Worm (Caenorhabditis elegans) whole organism, L2 larva: ENCODE measurements around the gene nas-19.

Experiments
- C34F6.9 ChIP-seq: fragments of 150-350 bp; optimal IDR thresholded peaks from 2 replicates; lab custom pipeline; 2014; ENCODE audit warnings: missing biosample characterization, missing genetic modification characterization
- F13H6.1 ChIP-seq: sonication (generic microtip); optimal IDR thresholded peaks from 2 replicates; lab custom pipeline; 2016; ENCODE audit warnings: missing genetic modification characterization, missing compliant biosample characterization
- ZK546.5 ChIP-seq: sonication (generic microtip); optimal IDR thresholded peaks from 2 replicates; lab custom pipeline; 2017; ENCODE audit warnings: missing biosample characterization, missing genetic modification characterization
- alr-1 ChIP-seq: fragments of 150-350 bp; optimal IDR thresholded peaks from 2 replicates; lab custom pipeline; 2014; ENCODE audit warnings: missing biosample characterization, missing genetic modification characterization
- aly-2 ChIP-seq: fragments of 150-350 bp; optimal IDR thresholded peaks from 2 replicates; lab custom pipeline; 2014; ENCODE audit warnings: missing biosample characterization, missing genetic modification characterization
- crh-2 ChIP-seq: sonication (generic microtip); optimal IDR thresholded peaks from 2 replicates; lab custom pipeline; 2017; ENCODE audit warnings: missing biosample characterization, missing genetic modification characterization
- dmd-4 ChIP-seq: sonication (generic microtip); optimal IDR thresholded peaks from 2 replicates; lab custom pipeline; 2017; ENCODE audit warnings: missing biosample characterization, missing genetic modification characterization
- egl-27 ChIP-seq: sonication (generic microtip); optimal IDR thresholded peaks from 3 replicates; lab custom pipeline; 2017; ENCODE audit warnings: missing biosample characterization, missing genetic modification reagents, missing genetic modification characterization
- elt-1 ChIP-seq: fragments of 150-350 bp; optimal IDR thresholded peaks from 2 replicates; lab custom pipeline; 2014; ENCODE audit warnings: missing biosample characterization, missing genetic modification characterization
- fos-1 ChIP-seq: fragments of 150-350 bp; optimal IDR thresholded peaks from 2 replicates; lab custom pipeline; 2014; ENCODE audit warnings: missing biosample characterization, missing genetic modification characterization
- gmeb-1 ChIP-seq: fragments of 150-350 bp; optimal IDR thresholded peaks from 2 replicates; lab custom pipeline; 2014; ENCODE audit warnings: missing biosample characterization, missing genetic modification characterization
- lin-13 ChIP-seq: fragments of 150-350 bp; optimal IDR thresholded peaks from 2 replicates; lab custom pipeline; 2014; ENCODE audit warnings: missing biosample characterization, missing genetic modification reagents, missing genetic modification characterization
- lsy-2 ChIP-seq, 2 experiments: fragments of 150-350 bp in 1 of 2; sonication (generic microtip) in 1 of 2; optimal IDR thresholded peaks; 2 replicates each; lab custom pipeline; 2014 to 2017; ENCODE audit warnings: missing biosample characterization in 2 of 2, missing genetic modification characterization in 2 of 2
- mab-5 ChIP-seq: fragments of 150-350 bp; optimal IDR thresholded peaks from 2 replicates; lab custom pipeline; 2014; ENCODE audit warnings: missing biosample characterization, missing genetic modification characterization
- mbf-1 ChIP-seq: sonication (generic microtip); optimal IDR thresholded peaks from 2 replicates; lab custom pipeline; 2017; ENCODE audit warnings: missing biosample characterization, missing genetic modification characterization
- mdl-1 ChIP-seq, 2 experiments: fragments of 150-350 bp in 1 of 2; sonication (generic microtip) in 1 of 2; optimal IDR thresholded peaks; 2 replicates each; lab custom pipeline; 2017; ENCODE audit warnings: missing biosample characterization in 2 of 2, missing genetic modification characterization in 2 of 2
- nhr-11 ChIP-seq: fragments of 150-350 bp; optimal IDR thresholded peaks from 2 replicates; lab custom pipeline; 2014; ENCODE audit warnings: missing biosample characterization, missing genetic modification characterization
- nhr-12 ChIP-seq: fragments of 150-350 bp; optimal IDR thresholded peaks from 2 replicates; lab custom pipeline; 2014; ENCODE audit warnings: missing biosample characterization, missing genetic modification characterization
- nhr-21 ChIP-seq: fragments of 150-350 bp; optimal IDR thresholded peaks from 2 replicates; lab custom pipeline; 2014; ENCODE audit warnings: missing biosample characterization, missing genetic modification characterization
- nhr-23 ChIP-seq: fragments of 150-350 bp; optimal IDR thresholded peaks from 2 replicates; lab custom pipeline; 2014; ENCODE audit warnings: missing biosample characterization, missing genetic modification reagents, missing genetic modification characterization
- nhr-237 ChIP-seq: fragments of 150-350 bp; optimal IDR thresholded peaks from 2 replicates; lab custom pipeline; 2014; ENCODE audit warnings: missing biosample characterization, missing genetic modification characterization
- nhr-25 ChIP-seq: fragments of 150-350 bp; sonication (generic microtip); optimal IDR thresholded peaks from 3 replicates; lab custom pipeline; 2014; ENCODE audit warnings: missing biosample characterization, missing genetic modification characterization
- nhr-77 ChIP-seq: fragments of 150-350 bp; optimal IDR thresholded peaks from 2 replicates; lab custom pipeline; 2014; ENCODE audit warnings: missing biosample characterization, missing genetic modification characterization
- peb-1 ChIP-seq: fragments of 150-350 bp; optimal IDR thresholded peaks from 2 replicates; lab custom pipeline; 2014; ENCODE audit warnings: missing biosample characterization, missing genetic modification characterization
- sem-4 ChIP-seq: fragments of 150-350 bp; optimal IDR thresholded peaks from 2 replicates; lab custom pipeline; 2014; ENCODE audit warnings: missing biosample characterization, missing genetic modification reagents, missing genetic modification characterization
- skn-1 ChIP-seq: sonication (generic microtip); optimal IDR thresholded peaks from 2 replicates; lab custom pipeline; 2017; ENCODE audit warnings: missing biosample characterization, missing genetic modification characterization
- sma-3 ChIP-seq: sonication (generic microtip); optimal IDR thresholded peaks from 2 replicates; lab custom pipeline; 2016; ENCODE audit warnings: missing genetic modification reagents, missing genetic modification characterization, missing compliant biosample characterization
- sma-9 ChIP-seq, 2 experiments: fragments of 150-350 bp in 1 of 2; sonication (generic microtip) in 1 of 2; optimal IDR thresholded peaks; 2 replicates each; lab custom pipeline; 2014 to 2016; ENCODE audit warnings: missing genetic modification characterization in 2 of 2, mild to moderate bottlenecking in 1 of 2, missing biosample characterization in 1 of 2, missing compliant biosample characterization in 1 of 2, missing genetic modification reagents in 1 of 2, moderate library complexity in 1 of 2
- unc-55 ChIP-seq: fragments of 150-350 bp; sonication (generic microtip); optimal IDR thresholded peaks from 3 replicates; lab custom pipeline; 2014; ENCODE audit warnings: missing biosample characterization, missing genetic modification reagents, missing genetic modification characterization
- zag-1 ChIP-seq: fragments of 150-350 bp; optimal IDR thresholded peaks from 2 replicates; lab custom pipeline; 2014; ENCODE audit warnings: missing biosample characterization, missing genetic modification characterization
- ztf-1 ChIP-seq: fragments of 200-800 bp; sonication (Bioruptor generic); conservative IDR thresholded peaks from 2 replicates; pipeline ENCODE4 v1.3.6; 2022; ENCODE audit warnings: missing genetic modification characterization, missing compliant biosample characterization
- ztf-11 ChIP-seq: sonication (generic microtip); optimal IDR thresholded peaks from 2 replicates; lab custom pipeline; 2017; ENCODE audit warnings: missing biosample characterization, missing genetic modification characterization
- ztf-4 ChIP-seq: fragments of 150-350 bp; optimal IDR thresholded peaks from 2 replicates; lab custom pipeline; 2014; ENCODE audit warnings: missing biosample characterization, missing genetic modification characterization

Gene nas-19

ce11 chrV:11412125-11412524 is 9.6 kb upstream of the nas-19 start (continued):
- TF ChIP-seq lin-13 (GFP tag; lab: Kevin White, UChicago) (no peak), ztf-4 (tag; lab: Kevin White, UChicago) (no peak), F13H6.1 (tag; lab: Kevin White, UChicago) (no peak), aly-2 (tag; lab: Kevin White, UChicago) (no peak), crh-2 (tag; lab: Kevin White, UChicago) (peak; percentile 40), lsy-2 (tag; optimal IDR thresholded peaks at IDR 0.05; lab: Kevin White, UChicago) (no peak), nhr-12 (no peak), gmeb-1 (tag; lab: Kevin White, UChicago) (no peak), sma-3 (peak; percentile 65), dmd-4 (tag; lab: Kevin White, UChicago) (no peak), skn-1 (tag; lab: Kevin White, UChicago) (no peak)
- TF ChIP-seq, all 48 proteins: peak for 8

- TF ChIP-seq nhr-25 (tag; lab: Kevin White, UChicago) (no peak), unc-55 (GFP tag; lab: Kevin White, UChicago) (no peak), dmd-4 (tag; lab: Kevin White, UChicago) (no peak), F13H6.1 (tag; lab: Kevin White, UChicago) (no peak), sem-4 (tag; lab: Kevin White, UChicago) (no peak), nhr-23 (tag; lab: Kevin White, UChicago) (no peak), nhr-11 (tag; lab: Kevin White, UChicago) (no peak), nhr-237 (tag; lab: Kevin White, UChicago) (no peak), gmeb-1 (tag; lab: Kevin White, UChicago) (no peak), C34F6.9 (tag; lab: Kevin White, UChicago) (no peak), elt-1 (tag; lab: Kevin White, UChicago) (no peak), mdl-1 (tag; optimal IDR thresholded peaks at IDR 0.05; lab: Kevin White, UChicago) (no peak), ztf-11 (no peak), zag-1 (tag; lab: Kevin White, UChicago) (no peak), mbf-1 (tag; lab: Kevin White, UChicago) (no peak), ZK546.5 (tag; lab: Kevin White, UChicago) (no peak), nhr-12 (no peak), lsy-2 (tag; optimal IDR thresholded peaks at IDR 0.05; lab: Kevin White, UChicago) (no peak), mab-5 (tag; lab: Kevin White, UChicago) (no peak)
Observed at ce11 chrV:11410902-11411561, 8.5 kb upstream of the nas-19 start, which contains the start of the genes K03B8.8 and grl-3. K03B8.8 (minus strand) TSS chrV:11411002. grl-3 (plus strand) TSS chrV:11411511.

- TF ChIP-seq alr-1 (tag; lab: Kevin White, UChicago): no peak
- no peak for TF ChIP-seq nhr-11 (tag; lab: Kevin White, UChicago)
- no peak for TF ChIP-seq nhr-21 (tag; lab: Kevin White, UChicago)
- no peak for TF ChIP-seq nhr-77 (tag; lab: Kevin White, UChicago)
Observed at ce11 chrV:11407251-11407650, 4.7 kb upstream of the nas-19 start, which contains the start of gene K03B8.6. K03B8.6 (plus strand) TSS chrV:11407584.

- TF ChIP-seq fos-1 (tag; lab: Kevin White, UChicago): peak; percentile 70
- no peak for TF ChIP-seq ztf-1 (GFP tag; lab: Robert Waterston, UW)
- TF ChIP-seq sma-9 (GFP tag; optimal IDR thresholded peaks at IDR 0.05; lab: Kevin White, UChicago): peak; percentile 24
- no peak for TF ChIP-seq sma-9 (tag; optimal IDR thresholded peaks at IDR 0.05; lab: Kevin White, UChicago)
- TF ChIP-seq crh-2 (tag; lab: Kevin White, UChicago): peak; percentile 45
- TF ChIP-seq F13H6.1 (tag; lab: Kevin White, UChicago): peak; percentile 15
- TF ChIP-seq zag-1 (tag; lab: Kevin White, UChicago): no peak
- TF ChIP-seq nhr-11 (tag; lab: Kevin White, UChicago): no peak
- no peak for TF ChIP-seq peb-1 (tag; lab: Kevin White, UChicago)
Observed at ce11 chrV:11403702-11404101, 1.2 kb upstream of the nas-19 start.

- TF ChIP-seq fos-1 (tag; lab: Kevin White, UChicago) (peak; percentile 71), sma-9 (GFP tag; optimal IDR thresholded peaks at IDR 0.05; lab: Kevin White, UChicago) (peak; percentile 24), sma-9 (tag; optimal IDR thresholded peaks at IDR 0.05; lab: Kevin White, UChicago) (no peak), egl-27 (tag; lab: Kevin White, UChicago) (no peak)
Observed at ce11 chrV:11403059-11403458, 549 bp upstream of the nas-19 start.
